Fruit fly (Drosophila melanogaster) whole organism, adult: ENCODE measurements around the gene bora.

Experiments
- CG12768 ChIP-seq: fragments of 200-800 bp; sonication (Bioruptor generic); optimal IDR thresholded peaks from 2 replicates; lab custom pipeline; 2017; ENCODE audit warnings: missing biosample characterization, missing genetic modification characterization, mild to moderate bottlenecking, moderate library complexity, missing genetic modification reagents
- CG33017 ChIP-seq: fragments of 200-800 bp; sonication (Bioruptor generic); optimal IDR thresholded peaks from 2 replicates; lab custom pipeline; 2018; ENCODE audit warnings: missing biosample characterization, mild to moderate bottlenecking, missing genetic modification characterization, moderate library complexity
- CG7045 ChIP-seq: fragments of 200-800 bp; sonication (Bioruptor generic); optimal IDR thresholded peaks from 2 replicates; lab custom pipeline; 2017; ENCODE audit warnings: missing biosample characterization, mild to moderate bottlenecking, missing genetic modification characterization
- Clk ChIP-seq: fragments of 200-800 bp; sonication (Bioruptor generic); optimal IDR thresholded peaks from 2 replicates; lab custom pipeline; 2017; ENCODE audit warnings: missing biosample characterization, missing genetic modification characterization
- Crg-1 ChIP-seq: fragments of 200-800 bp; sonication (Bioruptor generic); optimal IDR thresholded peaks from 2 replicates; lab custom pipeline; 2016; ENCODE audit warnings: missing biosample characterization, missing genetic modification characterization
- Mnt ChIP-seq: fragments of 200-800 bp; sonication (Bioruptor generic); optimal IDR thresholded peaks from 2 replicates; lab custom pipeline; 2016; ENCODE audit warnings: missing biosample characterization, mild to moderate bottlenecking, missing genetic modification characterization
- cic ChIP-seq: fragments of 200-800 bp; sonication (Bioruptor generic); optimal IDR thresholded peaks from 2 replicates; lab custom pipeline; 2017; ENCODE audit warnings: missing biosample characterization, mild to moderate bottlenecking, missing genetic modification characterization, moderate library complexity
- cnc ChIP-seq, 2 experiments: fragments of >200 bp; optimal IDR thresholded peaks; 2 replicates each; lab custom pipeline; 2017
- kay ChIP-seq: fragments of 200-800 bp; sonication (Bioruptor generic); peaks from one replicate; lab custom pipeline; 2016; ENCODE audit warnings: missing biosample characterization, missing genetic modification characterization, borderline replicate concordance
- tj ChIP-seq: fragments of 200-800 bp; sonication (Bioruptor generic); optimal IDR thresholded peaks from 3 replicates; lab custom pipeline; 2017; ENCODE audit warnings: missing biosample characterization, mild to moderate bottlenecking, missing genetic modification characterization, moderate library complexity

DNA sequence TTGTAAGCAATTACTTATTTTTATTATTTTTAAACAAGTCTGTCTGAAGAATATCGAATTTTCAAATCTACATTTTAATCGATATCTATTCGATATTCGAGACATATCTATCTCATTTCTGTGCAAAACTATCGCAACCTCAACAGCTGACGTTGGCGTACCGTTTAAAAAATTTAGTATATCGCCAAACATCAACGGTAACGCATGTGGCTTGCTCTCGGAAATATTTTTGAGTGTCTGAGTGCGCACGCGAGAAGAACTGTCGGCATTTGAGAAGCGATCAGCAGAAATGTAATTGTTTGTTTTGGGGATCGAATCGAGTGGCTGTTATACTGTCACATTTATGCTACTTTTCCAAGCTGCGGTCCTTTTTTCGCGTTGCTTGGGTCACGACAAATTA, 3.3 kb downstream of the bora start, which contains the start of gene MYPT-75D:
- no peak for TF ChIP-seq Clk (GFP tag; lab: Kevin White, UChicago)
- peak; percentile 71 for TF ChIP-seq Mnt (GFP tag; lab: Kevin White, UChicago)
- TF ChIP-seq cnc (optimal IDR thresholded peaks at IDR 0.05; lab: Kevin White, UChicago), result no peak
- no peak for TF ChIP-seq CG7045
- peak; percentile 67 for TF ChIP-seq tj (GFP tag; lab: Kevin White, UChicago)
- TF ChIP-seq CG12768 (GFP tag; lab: Kevin White, UChicago), result no peak
- peak; percentile 26 for TF ChIP-seq Crg-1 (GFP tag; lab: Kevin White, UChicago)
- peak; percentile 27 for TF ChIP-seq cic (GFP tag; lab: Kevin White, UChicago)
- TF ChIP-seq CG33017 (tag; lab: Kevin White, UChicago), result no peak
- TF ChIP-seq kay (GFP tag; lab: Kevin White, UChicago), result peak; percentile 61
